Worm (Caenorhabditis elegans) whole organism, L3 larva: Measurements from ENCODE around the gene Y41C4A.7.

ENCODE experiments used
- ZK546.5 ChIP-seq: sonication (generic microtip); optimal IDR thresholded peaks from 2 replicates; lab custom pipeline; 2017; ENCODE audit warnings: missing biosample characterization, missing genetic modification characterization
- ama-1 ChIP-seq: fragments of 150-350 bp; optimal IDR thresholded peaks from 2 replicates; lab custom pipeline; 2018
- ceh-16 ChIP-seq: sonication (generic microtip); optimal IDR thresholded peaks from 2 replicates; lab custom pipeline; 2017; ENCODE audit warnings: missing biosample characterization, missing genetic modification characterization
- ceh-28 ChIP-seq: fragments of 150-350 bp; optimal IDR thresholded peaks from 2 replicates; lab custom pipeline; 2014; ENCODE audit warnings: missing biosample characterization, missing genetic modification reagents, missing genetic modification characterization
- ceh-82 ChIP-seq: fragments of 150-350 bp; optimal IDR thresholded peaks from 2 replicates; lab custom pipeline; 2014; ENCODE audit warnings: missing biosample characterization, missing genetic modification characterization
- daf-12 ChIP-seq: fragments of 150-350 bp; optimal IDR thresholded peaks from 2 replicates; lab custom pipeline; 2014; ENCODE audit warnings: missing biosample characterization, missing genetic modification reagents, missing genetic modification characterization
- egl-5 ChIP-seq: fragments of 150-350 bp; optimal IDR thresholded peaks from 2 replicates; lab custom pipeline; 2017; ENCODE audit warnings: missing biosample characterization, missing genetic modification reagents, missing genetic modification characterization, inconsistent platforms
- elt-1 ChIP-seq: fragments of 150-350 bp; optimal IDR thresholded peaks from 2 replicates; lab custom pipeline; 2014; ENCODE audit warnings: missing biosample characterization, missing genetic modification characterization
- elt-2 ChIP-seq: sonication (generic microtip); optimal IDR thresholded peaks from 2 replicates; lab custom pipeline; 2016; ENCODE audit warnings: missing genetic modification reagents, mild to moderate bottlenecking, missing genetic modification characterization, missing compliant biosample characterization
- eor-1 ChIP-seq, 2 experiments: fragments of 150-350 bp; optimal IDR thresholded peaks; 2 replicates each; lab custom pipeline; 2014 to 2018; ENCODE audit warnings: missing biosample characterization in 2 of 2, missing genetic modification characterization in 2 of 2
- fkh-10 ChIP-seq: sonication (generic microtip); optimal IDR thresholded peaks from 2 replicates; lab custom pipeline; 2017; ENCODE audit warnings: missing biosample characterization, missing genetic modification reagents, missing genetic modification characterization
- fkh-2 ChIP-seq: fragments of 150-350 bp; optimal IDR thresholded peaks from 2 replicates; lab custom pipeline; 2014; ENCODE audit warnings: missing biosample characterization, missing genetic modification reagents, missing genetic modification characterization
- hmg-11 ChIP-seq: sonication (generic microtip); optimal IDR thresholded peaks from 2 replicates; lab custom pipeline; 2016; ENCODE audit warnings: missing genetic modification characterization, missing compliant biosample characterization
- jun-1 ChIP-seq: fragments of 150-350 bp; optimal IDR thresholded peaks from 2 replicates; lab custom pipeline; 2014; ENCODE audit warnings: missing biosample characterization, missing genetic modification reagents, missing genetic modification characterization
- lin-15B ChIP-seq: fragments of 150-350 bp; optimal IDR thresholded peaks from 2 replicates; lab custom pipeline; 2014; ENCODE audit warnings: missing biosample characterization, missing genetic modification characterization
- lin-39 ChIP-seq: fragments of 150-350 bp; optimal IDR thresholded peaks from 2 replicates; lab custom pipeline; 2018; ENCODE audit warnings: missing biosample characterization, missing genetic modification reagents, missing genetic modification characterization
- lsy-12 ChIP-seq: sonication (generic microtip); optimal IDR thresholded peaks from 2 replicates; lab custom pipeline; 2016; ENCODE audit warnings: mild to moderate bottlenecking, missing genetic modification characterization, missing compliant biosample characterization
- nfya-1 ChIP-seq: sonication (generic microtip); optimal IDR thresholded peaks from 2 replicates; lab custom pipeline; 2017; ENCODE audit warnings: missing genetic modification characterization, mild to moderate bottlenecking, missing compliant biosample characterization, antibody characterized with exemption, moderate library complexity; ENCODE audit not compliant: insufficient read depth
- nhr-11 ChIP-seq: fragments of 150-350 bp; optimal IDR thresholded peaks from 2 replicates; lab custom pipeline; 2014; ENCODE audit warnings: missing biosample characterization, missing genetic modification characterization
- nhr-23 ChIP-seq: fragments of 150-350 bp; optimal IDR thresholded peaks from 2 replicates; lab custom pipeline; 2014; ENCODE audit warnings: missing biosample characterization, missing genetic modification reagents, missing genetic modification characterization
- nhr-237 ChIP-seq: fragments of 150-350 bp; optimal IDR thresholded peaks from 2 replicates; lab custom pipeline; 2014; ENCODE audit warnings: missing biosample characterization, missing genetic modification characterization
- nhr-25 ChIP-seq: sonication (generic microtip); optimal IDR thresholded peaks from 2 replicates; lab custom pipeline; 2017; ENCODE audit warnings: missing biosample characterization, missing genetic modification characterization
- nhr-28 ChIP-seq: fragments of 150-350 bp; optimal IDR thresholded peaks from 2 replicates; lab custom pipeline; 2014; ENCODE audit warnings: missing biosample characterization, missing genetic modification characterization
- nhr-43 ChIP-seq: sonication (generic microtip); optimal IDR thresholded peaks from 2 replicates; lab custom pipeline; 2016; ENCODE audit warnings: mild to moderate bottlenecking, missing genetic modification characterization, missing compliant biosample characterization; ENCODE audit not compliant: poor library complexity, severe bottlenecking
- nhr-67 ChIP-seq: fragments of 150-350 bp; optimal IDR thresholded peaks from 2 replicates; lab custom pipeline; 2014; ENCODE audit warnings: missing biosample characterization, missing genetic modification characterization
- nhr-76 ChIP-seq: fragments of 150-350 bp; sonication (generic microtip); optimal IDR thresholded peaks from 5 replicates; lab custom pipeline; 2014; ENCODE audit warnings: missing biosample characterization, missing genetic modification characterization
- nhr-77 ChIP-seq: fragments of 150-350 bp; optimal IDR thresholded peaks from 2 replicates; lab custom pipeline; 2014; ENCODE audit warnings: missing biosample characterization, missing genetic modification characterization
- pha-4 ChIP-seq: fragments of 150-350 bp; optimal IDR thresholded peaks from 2 replicates; lab custom pipeline; 2014; ENCODE audit warnings: missing biosample characterization, missing genetic modification reagents, missing genetic modification characterization
- pqm-1 ChIP-seq: fragments of 150-350 bp; optimal IDR thresholded peaks from 2 replicates; lab custom pipeline; 2017; ENCODE audit warnings: missing biosample characterization, missing genetic modification characterization, inconsistent platforms
- skn-1 ChIP-seq: fragments of 150-350 bp; optimal IDR thresholded peaks from 2 replicates; lab custom pipeline; 2014; ENCODE audit warnings: missing biosample characterization, missing genetic modification characterization
- snpc-4 ChIP-seq: fragments of 150-350 bp; optimal IDR thresholded peaks from 2 replicates; lab custom pipeline; 2014; ENCODE audit warnings: missing biosample characterization, missing genetic modification characterization
- tbx-2 ChIP-seq: sonication (generic microtip); optimal IDR thresholded peaks from 2 replicates; lab custom pipeline; 2016; ENCODE audit warnings: mild to moderate bottlenecking, missing genetic modification characterization, missing compliant biosample characterization
- unc-39 ChIP-seq: sonication (generic microtip); optimal IDR thresholded peaks from 4 replicates; lab custom pipeline; 2017; ENCODE audit warnings: missing biosample characterization, missing genetic modification characterization
- unc-62 ChIP-seq: fragments of 150-350 bp; sonication (generic microtip); optimal IDR thresholded peaks from 4 replicates; lab custom pipeline; 2014; ENCODE audit warnings: missing biosample characterization, missing genetic modification reagents, missing genetic modification characterization
- zag-1 ChIP-seq: fragments of 150-350 bp; optimal IDR thresholded peaks from 2 replicates; lab custom pipeline; 2014; ENCODE audit warnings: missing biosample characterization, missing genetic modification characterization
- ztf-11 ChIP-seq: fragments of 150-350 bp; optimal IDR thresholded peaks from 2 replicates; lab custom pipeline; 2014; ENCODE audit warnings: missing biosample characterization, missing genetic modification characterization
- ztf-4 ChIP-seq: fragments of 150-350 bp; optimal IDR thresholded peaks from 2 replicates; lab custom pipeline; 2014; ENCODE audit warnings: missing biosample characterization, missing genetic modification characterization

Gene Y41C4A.7

ce11 chrIII:11718548-11718947, 19.9 kb downstream of the Y41C4A.7 start, which contains the start of gene Y41C4A.9:
TSS of gene Y41C4A.9 (minus strand) at chrIII:11718645.
- no peak for TF ChIP-seq egl-5
- TF ChIP-seq ZK546.5: no peak
- no peak for TF ChIP-seq lin-39
- no peak for TF ChIP-seq nhr-237 (tag; lab: Kevin White, UChicago)
- TF ChIP-seq unc-62 (GFP tag; lab: Kevin White, UChicago): no peak
- no peak for TF ChIP-seq elt-2 (tag; lab: Kevin White, UChicago)
- no peak for TF ChIP-seq nhr-43 (tag; lab: Kevin White, UChicago)
- TF ChIP-seq elt-1 (tag; lab: Kevin White, UChicago): no peak
- TF ChIP-seq pha-4 (tag; lab: Kevin White, UChicago): no peak

ce11 chrIII:11719400-11719875, 20.8 kb downstream of the Y41C4A.7 start, which contains the start of the genes elb-1 and Y41C4A.11:
TSS of gene elb-1 (minus strand) at chrIII:11719450.
TSS of gene Y41C4A.11 (plus strand) at chrIII:11719860.
- TF ChIP-seq ceh-16 (tag; lab: Kevin White, UChicago) (no peak), ztf-11 (no peak), ceh-28 (tag; lab: Kevin White, UChicago) (peak; percentile 37), nhr-77 (tag; lab: Kevin White, UChicago) (no peak), hmg-11 (tag; lab: Kevin White, UChicago) (peak; percentile 85), nhr-25 (tag; lab: Kevin White, UChicago) (peak; percentile 47), nhr-43 (tag; lab: Kevin White, UChicago) (no peak), tbx-2 (tag; lab: Kevin White, UChicago) (peak; percentile 7), eor-1 (tag; optimal IDR thresholded peaks at IDR 0.05; lab: Kevin White, UChicago) (no peak), elt-2 (tag; lab: Kevin White, UChicago) (peak; percentile 25), pqm-1 (tag; lab: Kevin White, UChicago) (no peak), lin-39 (peak; percentile 9), lin-15B (tag; lab: Kevin White, UChicago) (peak; percentile 81), elt-1 (tag; lab: Kevin White, UChicago) (no peak), nhr-28 (tag; lab: Kevin White, UChicago) (no peak), snpc-4 (tag; lab: Kevin White, UChicago) (peak; percentile 42), zag-1 (tag; lab: Kevin White, UChicago) (no peak), nhr-23 (tag; lab: Kevin White, UChicago) (peak; percentile 55), skn-1 (tag; lab: Kevin White, UChicago) (peak; percentile 3), pha-4 (tag; lab: Kevin White, UChicago) (peak; percentile 98), ama-1 (lab: Kevin White, UChicago) (no peak), nfya-1 (peak; percentile 64), fkh-2 (no peak)
- TF ChIP-seq, all 47 proteins: peak for 12

ce11 chrIII:11721405-11721804, 22.7 kb downstream of the Y41C4A.7 start, which contains the start of gene Y41C4A.32:
TSS of gene Y41C4A.32 (plus strand) at chrIII:11721706.
- TF ChIP-seq daf-12 (tag; lab: Kevin White, UChicago) (no peak), ceh-82 (tag; lab: Kevin White, UChicago) (no peak), lsy-12 (no peak), unc-39 (tag; lab: Kevin White, UChicago) (no peak), pqm-1 (tag; lab: Kevin White, UChicago) (no peak), elt-1 (tag; lab: Kevin White, UChicago) (no peak)

ce11 chrIII:11726590-11726989, 27.9 kb downstream of the Y41C4A.7 start, which contains the start of gene Y41C4A.12:
TSS of gene Y41C4A.12 (minus strand) at chrIII:11726690.
- no peak for TF ChIP-seq unc-62 (GFP tag; lab: Kevin White, UChicago)
- TF ChIP-seq nhr-76: no peak
- TF ChIP-seq nhr-43 (tag; lab: Kevin White, UChicago): no peak
- no peak for TF ChIP-seq daf-12 (tag; lab: Kevin White, UChicago)
- TF ChIP-seq fkh-2: no peak
- no peak for TF ChIP-seq skn-1 (tag; lab: Kevin White, UChicago)
- TF ChIP-seq fkh-10 (GFP tag; lab: Kevin White, UChicago): no peak
- TF ChIP-seq lsy-12: no peak
- TF ChIP-seq jun-1 (tag; lab: Kevin White, UChicago): no peak
- no peak for TF ChIP-seq ztf-4 (tag; lab: Kevin White, UChicago)
- TF ChIP-seq nhr-11 (tag; lab: Kevin White, UChicago): no peak
- no peak for TF ChIP-seq nhr-67 (tag; lab: Kevin White, UChicago)
- no peak for TF ChIP-seq ama-1 (lab: Kevin White, UChicago)
- TF ChIP-seq pqm-1 (tag; lab: Kevin White, UChicago): no peak
